Fruit fly (Drosophila melanogaster) Kc167 (cell line): Measurements from ENCODE around the gene dpr14.

Source experiments
- Myc ChIP-seq: fragments of >200 bp; optimal IDR thresholded peaks from 2 replicates; lab custom pipeline; 2017; ENCODE audit warnings: missing external identifiers
- Sin3A ChIP-seq: fragments of >200 bp; optimal IDR thresholded peaks from 2 replicates; lab custom pipeline; 2018; ENCODE audit warnings: missing external identifiers
- h ChIP-seq: fragments of >200 bp; optimal IDR thresholded peaks from 3 replicates; lab custom pipeline; 2018; ENCODE audit warnings: missing external identifiers
- insv ChIP-seq: fragments of >200 bp; optimal IDR thresholded peaks from 3 replicates; lab custom pipeline; 2018; ENCODE audit warnings: missing external identifiers
- psq ChIP-seq: fragments of >200 bp; optimal IDR thresholded peaks from 2 replicates; lab custom pipeline; 2017; ENCODE audit warnings: missing external identifiers
- ttk ChIP-seq: sonication (Bioruptor generic); optimal IDR thresholded peaks from 2 replicates; lab custom pipeline; 2017; ENCODE audit warnings: missing external identifiers

The dpr14 gene

DNA sequence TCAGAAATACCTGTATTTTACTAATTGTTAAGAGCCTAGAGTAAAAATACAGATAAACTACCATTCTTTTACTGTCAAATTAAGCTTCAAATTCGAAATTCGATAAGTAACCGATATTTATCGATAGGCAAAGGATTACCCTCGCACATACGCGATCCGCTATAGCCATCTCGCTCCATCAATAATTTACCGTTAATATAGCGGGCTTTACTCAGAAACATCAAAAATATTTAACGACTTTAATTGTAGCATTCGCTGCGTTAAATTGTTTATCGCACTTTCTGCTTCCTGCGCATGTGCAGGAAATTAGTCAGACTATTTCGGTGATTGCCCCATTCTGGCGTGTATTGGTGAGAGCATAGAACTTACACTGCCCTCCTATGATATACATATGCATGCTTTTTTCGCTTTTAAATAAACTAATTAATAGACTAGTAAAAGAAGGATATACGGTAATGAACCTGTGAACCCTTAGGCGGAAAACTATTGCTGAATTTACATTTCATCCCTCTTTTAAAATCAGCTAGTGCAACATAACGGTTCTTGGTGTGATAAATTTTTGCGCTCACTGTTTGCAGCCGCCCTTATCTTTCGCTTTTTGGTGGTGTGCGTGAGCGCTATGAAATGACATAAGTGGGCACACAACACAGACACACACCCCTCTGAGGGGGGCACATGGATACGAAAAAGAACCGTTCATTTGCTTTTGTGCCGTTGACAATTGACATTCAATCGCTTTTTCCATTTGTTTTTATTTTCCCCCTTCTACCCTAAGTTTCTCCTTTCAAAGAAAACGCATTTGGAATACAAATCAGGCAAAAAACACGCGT, at the start of gene dpr14, which contains the start of gene spidey:
Gene dpr14, minus strand, starts transcription at position 48 of the 830 bp plus-strand sequence.
Gene spidey, plus strand, starts transcription at position 693 of the 830 bp plus-strand sequence.
- TF ChIP-seq ttk (lab: Kevin White, UChicago) (no peak), Myc (lab: Kevin White, UChicago) (no peak), psq (lab: Kevin White, UChicago) (no peak), insv (no peak), h (no peak), Sin3A (no peak)

DNA sequence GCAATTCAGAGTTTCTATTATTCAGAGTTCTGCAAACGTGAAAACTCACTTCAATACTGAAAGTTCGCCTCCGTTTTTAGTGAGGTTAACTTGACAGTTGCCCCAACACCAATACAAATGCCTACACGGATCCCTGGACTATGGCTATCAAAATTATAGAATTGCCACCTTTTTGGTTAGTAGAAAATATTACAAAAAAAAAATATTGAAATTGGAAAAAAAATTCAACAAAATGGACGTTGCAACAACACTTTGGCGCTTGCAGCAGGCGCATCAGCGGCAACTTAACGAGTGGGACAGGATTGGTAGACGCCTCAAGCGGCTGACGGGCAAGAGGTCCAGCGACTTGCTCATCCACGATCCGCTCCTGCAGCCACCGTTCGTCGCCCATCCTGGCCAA, 47.8 kb upstream of the dpr14 start, which contains the start of the genes CG15332 and CG15330:
Gene CG15332, minus strand, starts transcription at position 101 of the 400 bp plus-strand sequence.
Gene CG15330, plus strand, starts transcription at position 175 of the 400 bp plus-strand sequence.
- no peak for TF ChIP-seq ttk (lab: Kevin White, UChicago)
- TF ChIP-seq Sin3A, result no peak
- TF ChIP-seq h, result no peak
- TF ChIP-seq psq (lab: Kevin White, UChicago), result no peak
- TF ChIP-seq insv, result no peak
- TF ChIP-seq Myc (lab: Kevin White, UChicago), result no peak

DNA sequence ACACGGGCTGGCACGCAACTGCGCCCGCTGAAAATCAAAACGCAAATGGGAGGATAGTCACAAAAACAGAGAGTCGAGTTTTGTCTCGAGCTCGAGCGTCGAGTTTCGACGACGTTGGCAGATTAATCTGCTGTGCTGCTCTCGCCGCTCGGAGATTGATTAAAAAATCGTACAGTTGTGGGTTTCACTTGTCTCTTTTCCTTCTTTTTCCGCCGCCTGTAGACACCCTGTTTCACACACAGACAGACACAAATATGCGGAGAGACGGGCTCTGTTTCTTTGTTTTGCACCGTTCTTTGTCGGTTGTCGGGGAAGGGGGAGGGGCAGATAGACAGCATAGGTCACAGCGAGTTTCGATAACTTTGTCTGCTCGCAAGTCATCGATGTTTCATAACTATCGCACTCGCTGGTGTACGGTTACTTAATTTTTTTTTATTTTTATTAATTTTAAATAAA, 38.8 kb upstream of the dpr14 start, which contains the start of gene orion:
Gene orion, minus strand, starts transcription at position 51 of the 456 bp plus-strand sequence.
- TF ChIP-seq psq (lab: Kevin White, UChicago), result no peak
- no peak for TF ChIP-seq h
- no peak for TF ChIP-seq Myc (lab: Kevin White, UChicago)
- TF ChIP-seq Sin3A, result no peak
- TF ChIP-seq insv, result no peak
- TF ChIP-seq ttk (lab: Kevin White, UChicago), result no peak

DNA sequence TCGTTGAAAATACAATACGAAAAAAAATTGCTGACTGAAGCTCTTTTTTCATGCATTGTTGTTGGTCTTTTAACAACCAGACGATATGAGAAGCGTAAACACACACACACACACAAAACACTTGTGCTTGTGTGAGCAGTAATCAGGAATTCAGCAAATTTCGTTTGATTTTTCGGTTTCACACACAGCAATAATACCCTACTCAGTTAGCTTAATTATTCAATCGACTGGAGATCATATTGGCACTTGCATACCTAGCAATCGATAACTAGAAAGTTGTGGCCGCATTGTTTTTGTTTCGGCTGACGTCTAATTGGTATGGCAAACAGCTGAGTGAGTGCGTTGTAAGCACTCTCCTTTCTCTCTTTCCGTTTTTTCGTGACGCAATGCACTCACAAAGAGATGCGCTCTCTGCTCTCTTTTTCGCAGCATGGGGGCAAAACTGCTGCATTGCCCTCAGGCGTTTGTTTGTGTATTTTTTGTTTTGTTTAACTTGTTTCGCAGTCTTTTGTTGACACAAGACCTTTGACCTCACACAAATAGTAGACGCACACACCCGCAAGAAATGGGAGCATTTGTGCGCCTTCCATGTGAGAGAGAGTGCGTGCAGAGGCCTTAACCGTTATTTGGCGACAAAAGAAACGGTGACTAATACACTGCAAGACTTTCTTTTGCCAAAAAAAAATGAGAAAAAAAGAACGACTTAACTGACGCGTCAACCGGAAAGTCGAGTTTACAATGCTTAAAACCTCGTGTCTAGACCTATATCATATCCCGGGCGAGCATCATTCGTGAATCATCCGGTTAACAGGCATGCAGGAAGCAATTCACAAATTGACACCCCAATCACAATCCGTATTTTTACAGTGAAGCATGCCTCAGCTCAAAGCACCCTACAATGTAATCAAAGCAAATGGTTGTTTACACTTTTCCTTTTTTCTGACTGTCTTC, 37.0 kb upstream of the dpr14 start:
- TF ChIP-seq ttk (lab: Kevin White, UChicago), result no peak

DNA sequence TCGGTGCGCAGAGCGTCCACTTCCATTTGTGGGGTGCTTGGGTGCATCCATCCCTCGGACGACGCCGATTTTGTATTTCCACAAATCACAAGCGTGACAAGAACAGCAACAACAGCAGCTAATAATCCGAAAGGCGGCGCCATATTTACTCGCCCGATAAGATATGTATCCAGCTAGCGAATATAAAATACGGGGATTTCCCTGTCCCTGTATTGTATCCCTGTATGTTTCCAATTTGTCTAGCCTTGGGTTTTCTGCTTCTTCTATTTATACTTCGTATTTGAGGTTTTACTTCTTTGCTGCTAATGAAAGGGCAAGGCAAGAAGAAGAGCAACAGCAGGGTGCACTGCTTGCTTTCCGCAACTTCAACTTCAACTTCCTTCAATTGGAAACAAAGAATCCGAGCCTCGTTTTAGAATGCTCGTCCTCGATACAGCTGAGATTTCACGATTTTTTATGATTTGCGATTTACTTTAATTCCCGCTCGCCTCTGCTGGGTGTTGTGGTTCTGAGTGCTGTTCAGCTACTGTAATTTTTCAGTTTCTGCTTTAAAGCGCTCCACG, 36.1 kb upstream of the dpr14 start:
- no peak for TF ChIP-seq ttk (lab: Kevin White, UChicago)
- no peak for TF ChIP-seq h
- TF ChIP-seq insv, result no peak
- TF ChIP-seq psq (lab: Kevin White, UChicago), result no peak
- TF ChIP-seq Sin3A, result no peak
- TF ChIP-seq Myc (lab: Kevin White, UChicago), result no peak

DNA sequence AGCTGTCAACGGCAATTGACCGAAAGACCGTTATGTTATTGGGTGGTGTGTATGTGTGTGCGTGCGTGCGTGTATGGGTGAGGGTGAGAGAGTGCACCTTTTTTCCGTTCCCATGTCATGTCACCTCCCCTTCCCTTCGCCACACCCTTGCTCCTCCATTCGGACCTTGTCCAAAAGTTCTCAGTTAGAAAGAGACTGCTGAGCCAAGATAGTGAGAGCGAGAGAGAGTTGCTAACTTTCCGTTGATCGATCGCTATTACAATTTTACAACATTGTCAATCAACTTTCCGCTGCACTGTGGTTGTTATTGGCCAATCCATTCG, 30.4 kb upstream of the dpr14 start:
- TF ChIP-seq Sin3A (no peak), h (no peak), Myc (lab: Kevin White, UChicago) (no peak), insv (no peak), ttk (lab: Kevin White, UChicago) (no peak), psq (lab: Kevin White, UChicago) (no peak)

DNA sequence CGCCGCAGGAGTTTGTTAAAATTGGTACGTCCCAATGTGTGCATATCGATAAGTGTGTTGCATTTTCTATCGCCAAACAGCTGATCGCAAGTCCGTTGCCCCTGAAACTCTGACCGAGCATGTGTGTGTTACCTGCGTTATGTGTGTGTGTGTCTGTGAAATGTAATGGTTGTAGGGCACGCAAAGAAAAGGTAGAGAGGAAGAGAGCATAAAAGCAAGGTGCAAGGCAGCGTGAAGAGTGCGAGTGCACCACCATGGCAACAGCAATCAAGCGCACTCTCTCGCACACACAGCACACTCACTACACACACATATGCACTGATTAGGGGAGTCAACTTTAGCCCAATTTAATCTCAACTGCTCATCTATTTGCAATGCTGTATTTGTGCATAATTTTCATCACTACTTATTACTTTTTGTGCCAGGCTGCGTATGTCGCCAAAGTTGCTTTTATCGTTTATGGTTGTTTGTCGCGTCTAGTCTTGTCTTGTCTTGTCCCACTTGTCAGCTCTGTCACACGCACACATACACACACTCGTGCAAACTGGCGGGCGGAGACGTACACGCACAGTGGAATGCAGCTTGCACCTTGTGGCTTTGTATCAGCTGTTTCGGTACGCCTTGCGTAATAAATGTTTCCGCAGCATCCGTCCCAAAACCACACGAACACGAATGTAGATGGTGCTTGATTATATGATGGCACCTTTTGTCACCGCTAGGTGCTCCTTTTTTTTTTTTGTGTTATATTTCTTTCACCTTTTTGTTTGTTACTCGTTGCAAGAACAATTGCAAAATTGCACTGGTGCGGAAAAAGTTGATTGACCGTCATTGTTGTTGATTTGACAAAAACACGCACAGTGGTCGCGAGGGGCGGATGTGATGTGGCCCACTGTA, 29.7 kb upstream of the dpr14 start:
- no peak for TF ChIP-seq Sin3A
- TF ChIP-seq Myc (lab: Kevin White, UChicago), result no peak
- TF ChIP-seq insv, result no peak
- TF ChIP-seq psq (lab: Kevin White, UChicago), result no peak

DNA sequence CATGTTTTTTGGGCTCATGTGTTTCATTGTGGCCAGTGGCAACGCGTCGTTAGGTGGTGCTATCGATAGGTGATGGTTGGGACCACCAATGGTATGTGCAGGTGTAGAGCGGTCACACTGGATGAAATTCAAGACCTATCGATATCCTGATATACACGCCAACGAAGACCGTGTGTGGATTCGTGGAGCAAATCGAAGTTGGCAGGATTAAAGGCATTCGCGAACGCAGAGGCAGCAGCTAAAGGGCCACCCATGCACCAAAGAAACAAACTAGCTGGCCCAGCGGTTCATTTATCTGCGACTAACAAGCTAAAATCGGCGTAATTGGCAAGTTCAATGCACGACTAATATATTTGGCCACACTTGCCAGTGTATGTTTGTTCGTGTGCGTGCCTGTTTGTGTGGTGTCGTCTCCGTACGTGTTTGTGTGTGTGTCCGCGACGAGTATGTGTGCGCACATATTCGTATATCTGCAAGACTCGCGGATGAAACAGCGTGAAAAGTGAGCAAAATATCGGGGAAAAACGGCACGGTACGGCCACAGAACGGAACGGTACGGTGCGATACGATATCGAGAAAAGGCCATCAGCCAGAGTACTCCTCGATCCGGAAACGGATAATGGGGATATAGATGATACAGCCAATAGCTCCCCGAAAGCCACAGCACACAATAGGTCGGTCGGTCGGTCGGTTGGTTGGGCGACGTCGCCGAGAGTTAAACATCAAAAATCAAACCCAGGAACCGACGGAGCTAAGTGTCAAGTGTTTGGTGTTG, 27.9 kb upstream of the dpr14 start, which contains the start of gene Ubr3:
Gene Ubr3, plus strand, starts transcription at position 99 of the 775 bp plus-strand sequence.
- TF ChIP-seq h (no peak), ttk (lab: Kevin White, UChicago) (no peak), Sin3A (no peak), Myc (lab: Kevin White, UChicago) (no peak), insv (no peak), psq (lab: Kevin White, UChicago) (no peak)

DNA sequence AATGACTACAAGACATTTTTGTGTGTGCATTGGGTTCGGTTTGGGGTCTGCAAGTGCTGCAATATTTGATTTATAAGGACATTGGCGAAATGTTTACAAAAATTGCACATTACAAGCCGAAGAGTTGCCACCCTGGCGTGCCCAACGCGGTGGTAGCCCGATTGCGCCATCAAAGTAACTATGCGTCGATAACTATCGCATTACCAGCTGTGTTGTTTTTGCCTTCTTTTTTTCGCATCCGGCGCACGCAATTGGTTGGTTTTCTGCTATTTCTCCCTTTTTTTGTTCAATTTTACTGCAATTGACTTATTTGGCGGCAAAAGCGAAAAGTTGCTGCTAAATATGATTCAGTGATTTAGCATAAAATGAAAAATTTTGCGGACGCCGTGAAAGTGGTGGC, 26.6 kb upstream of the dpr14 start, which contains the start of gene RpS14b:
Gene RpS14b, plus strand, starts transcription at position 220 of the 400 bp plus-strand sequence.
- no peak for TF ChIP-seq insv
- TF ChIP-seq psq (lab: Kevin White, UChicago), result no peak
- no peak for TF ChIP-seq Myc (lab: Kevin White, UChicago)
- TF ChIP-seq h, result no peak

DNA sequence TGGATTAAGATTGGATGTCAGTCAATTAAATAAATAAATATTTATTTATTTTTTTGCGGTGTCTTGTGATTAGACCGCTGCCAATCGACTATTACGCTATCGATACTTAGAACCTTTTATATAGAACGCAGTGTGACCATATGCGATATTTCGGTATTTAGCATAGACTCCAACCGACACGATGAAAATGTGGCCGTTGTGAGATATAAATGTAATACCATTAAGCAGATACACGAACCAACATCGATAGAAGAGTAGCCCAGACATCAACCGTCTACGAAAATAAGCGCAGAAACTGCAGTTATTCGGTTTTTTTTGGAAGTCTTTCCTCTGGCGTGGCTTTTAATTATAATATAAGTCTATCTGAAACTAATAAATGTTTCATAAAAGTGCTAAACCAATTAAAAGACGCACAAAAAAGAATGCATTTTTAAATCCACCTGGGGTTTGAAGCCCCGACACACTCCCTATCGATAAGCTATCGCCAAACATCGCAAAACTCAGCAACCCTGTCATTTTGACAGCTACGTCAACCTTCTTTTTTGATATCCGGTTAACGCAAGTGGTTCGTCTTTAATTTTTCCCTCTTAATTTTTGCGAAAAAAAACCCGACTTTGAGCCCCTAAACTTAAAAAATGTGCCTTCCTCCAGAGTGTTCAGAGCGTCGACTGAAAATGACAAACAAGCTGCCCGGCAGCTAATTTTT, 25.3 kb upstream of the dpr14 start, which contains the start of the genes Dhdds and RpS14a:
Gene Dhdds, minus strand, starts transcription at position 142 of the 706 bp plus-strand sequence.
Gene RpS14a, plus strand, starts transcription at position 533 of the 706 bp plus-strand sequence.
- TF ChIP-seq psq (lab: Kevin White, UChicago) (no peak), insv (no peak), Myc (lab: Kevin White, UChicago) (no peak), Sin3A (no peak), ttk (lab: Kevin White, UChicago) (no peak), h (no peak)
